Fruit fly (Drosophila melanogaster) whole organism, embryonic: ENCODE results near the gene Glyat.
A peak's percentile ranks its signal among the peaks of the same experiment; 100 is the strongest.

Source experiments
- Ada2b ChIP-seq: fragments of 200-800 bp; sonication (Bioruptor generic); IDR thresholded peaks from 2 replicates; pipeline ENCODE4 v1.3.6; 2022; ENCODE audit warnings: missing biosample characterization, missing genetic modification characterization
- C15 ChIP-seq: fragments of 200-800 bp; sonication (Bioruptor generic); IDR thresholded peaks from 3 replicates; pipeline ENCODE4 v1.3.6; 2022; ENCODE audit warnings: missing biosample characterization, missing genetic modification characterization
- CG10267 ChIP-seq: fragments of 200-800 bp; sonication (Bioruptor generic); optimal IDR thresholded peaks from 2 replicates; lab custom pipeline; 2018; ENCODE audit warnings: missing biosample characterization, mild to moderate bottlenecking, missing genetic modification characterization, moderate library complexity
- CG10274 ChIP-seq: fragments of 200-800 bp; sonication (Bioruptor generic); optimal IDR thresholded peaks from 3 replicates; lab custom pipeline; 2017; ENCODE audit warnings: missing biosample characterization, mild to moderate bottlenecking, missing genetic modification characterization
- CG10431 ChIP-seq: fragments of 200-800 bp; sonication (Bioruptor generic); optimal IDR thresholded peaks from 3 replicates; lab custom pipeline; 2018; ENCODE audit warnings: missing biosample characterization, mild to moderate bottlenecking, missing genetic modification characterization
- CG10543 ChIP-seq: fragments of 200-800 bp; sonication (Bioruptor generic); optimal IDR thresholded peaks from 3 replicates; lab custom pipeline; 2017; ENCODE audit warnings: missing biosample characterization, mild to moderate bottlenecking, missing genetic modification characterization, moderate library complexity
- CG11456 ChIP-seq: fragments of 200-800 bp; sonication (Bioruptor generic); IDR thresholded peaks from 3 replicates; pipeline ENCODE4 v1.3.6; 2022; ENCODE audit warnings: missing biosample characterization, missing genetic modification characterization
- CG11504 ChIP-seq: fragments of 200-800 bp; sonication (Bioruptor generic); optimal IDR thresholded peaks from 3 replicates; lab custom pipeline; 2019; ENCODE audit warnings: missing biosample characterization, mild to moderate bottlenecking, missing genetic modification characterization, moderate library complexity
- CG1233 ChIP-seq: fragments of 200-800 bp; sonication (Bioruptor generic); optimal IDR thresholded peaks from 4 replicates; lab custom pipeline; 2018; ENCODE audit warnings: missing biosample characterization, mild to moderate bottlenecking, missing genetic modification characterization
- CG13894 ChIP-seq: fragments of 200-800 bp; sonication (Bioruptor generic); optimal IDR thresholded peaks from 3 replicates; lab custom pipeline; 2018; ENCODE audit warnings: missing biosample characterization, mild to moderate bottlenecking, missing genetic modification characterization, moderate library complexity
- CG14441 ChIP-seq: fragments of 200-800 bp; sonication (Bioruptor generic); IDR thresholded peaks from 2 replicates; pipeline ENCODE4 v1.3.6; 2022; ENCODE audit warnings: missing biosample characterization, missing genetic modification characterization
- CG14710 ChIP-seq: fragments of 200-800 bp; sonication (Bioruptor generic); optimal IDR thresholded peaks from 3 replicates; lab custom pipeline; 2019; ENCODE audit warnings: missing biosample characterization, mild to moderate bottlenecking, missing genetic modification characterization, moderate library complexity
- CG17361 ChIP-seq: fragments of 200-800 bp; sonication (Bioruptor generic); IDR thresholded peaks from 3 replicates; pipeline ENCODE4 v1.3.6; 2022; ENCODE audit warnings: missing biosample characterization, missing genetic modification characterization
- CG17612 ChIP-seq: fragments of 200-800 bp; sonication (Bioruptor generic); IDR thresholded peaks from 2 replicates; pipeline ENCODE4 v1.3.6; 2022; ENCODE audit warnings: missing biosample characterization, missing genetic modification characterization
- CG18262 ChIP-seq: fragments of 200-800 bp; optimal IDR thresholded peaks from 3 replicates; lab custom pipeline; 2019; ENCODE audit warnings: missing biosample characterization, mild to moderate bottlenecking, missing genetic modification characterization, moderate library complexity
- CG2202 ChIP-seq: fragments of 200-800 bp; sonication (Bioruptor generic); optimal IDR thresholded peaks from 2 replicates; lab custom pipeline; 2018; ENCODE audit warnings: missing biosample characterization, mild to moderate bottlenecking, missing genetic modification characterization
- CG31441 ChIP-seq: fragments of 200-800 bp; sonication (Bioruptor generic); IDR thresholded peaks from 2 replicates; pipeline ENCODE4 v1.3.6; 2022; ENCODE audit warnings: missing biosample characterization, missing genetic modification characterization
- CG6791 ChIP-seq: fragments of 200-800 bp; sonication (Bioruptor generic); IDR thresholded peaks from 3 replicates; pipeline ENCODE4 v1.3.6; 2022; ENCODE audit warnings: missing biosample characterization, missing genetic modification characterization; ENCODE audit not compliant: partially characterized antibody
- CG7556 ChIP-seq: fragments of 200-800 bp; sonication (Bioruptor generic); optimal IDR thresholded peaks from 2 replicates; lab custom pipeline; 2017; ENCODE audit warnings: missing biosample characterization, mild to moderate bottlenecking, missing genetic modification characterization
- CG7963 ChIP-seq: fragments of 200-800 bp; sonication (Bioruptor generic); IDR thresholded peaks from 3 replicates; pipeline ENCODE4 v1.3.6; 2022; ENCODE audit warnings: missing biosample characterization, missing genetic modification characterization; ENCODE audit not compliant: partially characterized antibody
- CG8924 ChIP-seq: fragments of 200-800 bp; optimal IDR thresholded peaks from 3 replicates; lab custom pipeline; 2019; ENCODE audit warnings: missing biosample characterization, mild to moderate bottlenecking, missing genetic modification characterization, moderate library complexity
- CHES-1-like ChIP-seq: fragments of 200-800 bp; sonication (Bioruptor generic); optimal IDR thresholded peaks from 2 replicates; lab custom pipeline; 2016; ENCODE audit warnings: missing biosample characterization, missing genetic modification characterization
- Dll ChIP-seq: fragments of 200-800 bp; sonication (Bioruptor generic); IDR thresholded peaks from 4 replicates; pipeline ENCODE4 v1.3.6; 2022; ENCODE audit warnings: missing biosample characterization, missing genetic modification characterization; ENCODE audit not compliant: partially characterized antibody
- Eip74EF ChIP-seq, 2 experiments: fragments of 200-800 bp in 1 of 2; fragments of >200 bp in 1 of 2; sonication (Bioruptor generic) in 1 of 2; optimal IDR thresholded peaks; 2 replicates each; lab custom pipeline; 2017 to 2019; ENCODE audit warnings: missing biosample characterization in 2 of 2, missing genetic modification characterization in 2 of 2, mild to moderate bottlenecking in 1 of 2, moderate library complexity in 1 of 2
- GATAe ChIP-seq: fragments of 200-800 bp; sonication (Bioruptor generic); conservative IDR thresholded peaks from 2 replicates; pipeline ENCODE4 v1.3.6; 2022; ENCODE audit warnings: missing biosample characterization, missing genetic modification characterization
- HHEX ChIP-seq: fragments of 200-800 bp; sonication (Bioruptor generic); optimal IDR thresholded peaks from 3 replicates; lab custom pipeline; 2017; ENCODE audit warnings: missing biosample characterization, mild to moderate bottlenecking, missing genetic modification characterization, missing genetic modification reagents
- Hsf ChIP-seq: fragments of 200-800 bp; sonication (Bioruptor generic); optimal IDR thresholded peaks from 3 replicates; lab custom pipeline; 2016; ENCODE audit warnings: missing biosample characterization, missing genetic modification characterization
- Kr ChIP-seq: fragments of 200-800 bp; sonication (Bioruptor generic); optimal IDR thresholded peaks from 2 replicates; lab custom pipeline; 2017; ENCODE audit warnings: missing biosample characterization, mild to moderate bottlenecking, missing genetic modification characterization
- Lim3 ChIP-seq: fragments of 200-800 bp; sonication (Bioruptor generic); IDR thresholded peaks from 2 replicates; pipeline ENCODE4 v1.3.6; 2022; ENCODE audit warnings: missing biosample characterization, missing genetic modification characterization
- MBD-R2 ChIP-seq: fragments of 200-800 bp; sonication (Bioruptor generic); IDR thresholded peaks from 2 replicates; pipeline ENCODE4 v1.3.6; 2022; ENCODE audit warnings: missing biosample characterization, missing genetic modification characterization
- Rfx ChIP-seq: fragments of 200-800 bp; sonication (Bioruptor generic); IDR thresholded peaks from 2 replicates; pipeline ENCODE4 v1.3.6; 2022; ENCODE audit warnings: missing biosample characterization, missing genetic modification characterization
- Trl ChIP-seq, 3 experiments: fragments of >200 bp in 2 of 3; fragments of 200-800 bp in 1 of 3; sonication (Bioruptor generic) in 1 of 3; optimal IDR thresholded peaks; 2 replicates in 1 of 3; 3 replicates in 2 of 3; lab custom pipeline; 2016 to 2017; ENCODE audit warnings: missing biosample characterization in 1 of 3, missing genetic modification characterization in 1 of 3
- amos ChIP-seq: fragments of 200-800 bp; sonication (Bioruptor generic); IDR thresholded peaks from 2 replicates; pipeline ENCODE4 v1.3.6; 2022; ENCODE audit warnings: missing biosample characterization, missing genetic modification characterization; ENCODE audit not compliant: partially characterized antibody
- bcd ChIP-seq: fragments of 200-800 bp; sonication (Bioruptor generic); optimal IDR thresholded peaks from 2 replicates; lab custom pipeline; 2017; ENCODE audit warnings: missing biosample characterization, mild to moderate bottlenecking, missing genetic modification characterization
- chm ChIP-seq: fragments of 200-800 bp; sonication (Bioruptor generic); IDR thresholded peaks from 2 replicates; pipeline ENCODE4 v1.3.6; 2022; ENCODE audit warnings: missing biosample characterization, missing genetic modification characterization
- chn ChIP-seq: fragments of 200-800 bp; sonication (Bioruptor generic); optimal IDR thresholded peaks from 2 replicates; lab custom pipeline; 2016; ENCODE audit warnings: missing biosample characterization, missing genetic modification characterization
- eve ChIP-seq, 2 experiments: fragments of >200 bp; optimal IDR thresholded peaks; 2 replicates each; lab custom pipeline; 2017; ENCODE audit warnings: missing biosample characterization in 2 of 2, missing genetic modification characterization in 2 of 2
- exex ChIP-seq: fragments of 200-800 bp; sonication (Bioruptor generic); optimal IDR thresholded peaks from 4 replicates; lab custom pipeline; 2018; ENCODE audit warnings: missing biosample characterization, mild to moderate bottlenecking, missing genetic modification characterization, moderate library complexity
- hb ChIP-seq: fragments of 200-800 bp; sonication (Bioruptor generic); IDR thresholded peaks from 3 replicates; pipeline ENCODE4 v1.3.6; 2022; ENCODE audit warnings: missing biosample characterization, missing genetic modification characterization; ENCODE audit not compliant: partially characterized antibody
- kay ChIP-seq: fragments of 200-800 bp; sonication (Bioruptor generic); optimal IDR thresholded peaks from 2 replicates; lab custom pipeline; 2016; ENCODE audit warnings: missing biosample characterization, missing genetic modification characterization
- mam ChIP-seq: fragments of 200-800 bp; sonication (Bioruptor generic); optimal IDR thresholded peaks from 3 replicates; lab custom pipeline; 2016; ENCODE audit warnings: missing biosample characterization, missing genetic modification characterization
- rib ChIP-seq: fragments of 200-800 bp; sonication (Bioruptor generic); IDR thresholded peaks from 2 replicates; pipeline ENCODE4 v1.3.6; 2022; ENCODE audit warnings: missing biosample characterization, missing genetic modification characterization
- scrt ChIP-seq: fragments of 200-800 bp; sonication (Bioruptor generic); optimal IDR thresholded peaks from 2 replicates; lab custom pipeline; 2018; ENCODE audit warnings: missing biosample characterization, mild to moderate bottlenecking, missing genetic modification characterization, moderate library complexity
- sim ChIP-seq: fragments of 200-800 bp; sonication (Bioruptor generic); IDR thresholded peaks from 2 replicates; pipeline ENCODE4 v1.3.6; 2022; ENCODE audit warnings: missing biosample characterization, missing genetic modification characterization
- sima ChIP-seq: fragments of 200-800 bp; sonication (Bioruptor generic); optimal IDR thresholded peaks from 2 replicates; lab custom pipeline; 2016; ENCODE audit warnings: missing biosample characterization, missing genetic modification characterization
- unpg ChIP-seq: fragments of 200-800 bp; sonication (Bioruptor generic); optimal IDR thresholded peaks from 3 replicates; lab custom pipeline; 2018; ENCODE audit warnings: missing biosample characterization, mild to moderate bottlenecking, missing genetic modification characterization, moderate library complexity

Gene Glyat

dm6 chr2L:7993984-7994854 is 16.2 kb downstream of the Glyat start, which contains the start of gene pes (continued):
- TF ChIP-seq CG10274 (GFP tag; lab: Kevin White, UChicago) (peak; percentile 99), CG2202 (tag; lab: Kevin White, UChicago) (peak; percentile 25), Rfx (GFP tag; lab: Robert Waterston, UW) (peak; percentile 63), chm (GFP tag; lab: Robert Waterston, UW) (peak; percentile 80), Trl (optimal IDR thresholded peaks at IDR 0.05; lab: Kevin White, UChicago) (peak; percentile 78 to 93), Trl (GFP tag; optimal IDR thresholded peaks at IDR 0.05; lab: Kevin White, UChicago) (peak; percentile 92), CG1233 (peak; percentile 86), sim (0 out of 2 replicates have a peak, but pooled peaks have one; percentile 11), CG7963 (0 out of 3 replicates have a peak, but pooled peaks have one; percentile 46), sima (GFP tag; lab: Kevin White, UChicago) (peak; percentile 10), CG18262 (tag; lab: Kevin White, UChicago) (peak; percentile 88), CHES-1-like (no peak), CG7556 (GFP tag; lab: Kevin White, UChicago) (peak; percentile 82), CG10431 (GFP tag; lab: Kevin White, UChicago) (peak; percentile 9), CG17612 (GFP tag; lab: Robert Waterston, UW) (peak; percentile 82), mam (GFP tag; lab: Kevin White, UChicago) (peak; percentile 91), CG17361 (GFP tag; lab: Robert Waterston, UW) (peak; percentile 96), eve (GFP tag; optimal IDR thresholded peaks at IDR 0.05; lab: Kevin White, UChicago) (peak in 1 of 2 experiments; percentile 95), CG11504 (tag; lab: Kevin White, UChicago) (peak; percentile 93), CG6791 (GFP tag; lab: Robert Waterston, UW) (peak; percentile 57; the same call in 2 of the 3 replicates), rib (peak; percentile 57; the same call in 1 of the 2 replicates), amos (GFP tag; lab: Robert Waterston, UW) (no peak; the same call in 1 of the 2 replicates), CG11456 (GFP tag; lab: Robert Waterston, UW) (0 out of 3 replicates have a peak, but pooled peaks have one; percentile 19), chn (peak; percentile 53), Kr (GFP tag; lab: Kevin White, UChicago) (peak; percentile 34), kay (GFP tag; lab: Kevin White, UChicago) (peak; percentile 92), unpg (peak; percentile 84), CG14441 (peak; percentile 91), C15 (GFP tag; lab: Robert Waterston, UW) (peak; percentile 79), Ada2b (peak; percentile 89), Hsf (GFP tag; lab: Kevin White, UChicago) (peak; percentile 94), HHEX (peak; percentile 93)

DNA sequence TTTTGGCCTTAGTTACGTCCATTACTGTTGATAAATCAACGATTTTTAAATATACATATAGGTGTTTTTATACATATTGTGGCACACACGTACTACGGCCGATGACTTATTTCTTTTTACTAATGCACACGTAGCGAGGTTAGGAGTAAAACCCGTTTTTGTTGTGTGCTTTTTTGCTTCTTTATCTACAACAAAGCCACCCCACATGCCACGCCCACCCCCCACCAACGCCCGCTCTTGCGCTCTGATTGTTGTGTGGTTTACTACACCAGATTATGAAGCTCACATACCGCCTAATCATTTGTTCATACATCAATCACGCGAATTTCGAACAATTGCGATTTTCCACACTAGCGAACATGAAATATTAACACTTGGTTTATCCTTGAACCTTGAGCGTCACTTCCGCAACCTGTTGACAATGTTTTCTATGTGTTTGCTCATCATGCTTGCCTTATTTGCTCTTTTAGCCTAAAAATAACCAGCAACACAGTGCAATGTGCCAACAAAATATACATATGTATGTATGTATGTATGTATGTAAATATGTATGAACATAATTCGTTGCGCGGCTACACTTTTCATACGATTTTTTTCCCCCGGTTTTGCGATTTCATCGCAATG is 17.3 kb downstream of the Glyat start:
- TF ChIP-seq Lim3 (GFP tag; lab: Robert Waterston, UW): no peak
- TF ChIP-seq CG31441 (GFP tag; lab: Robert Waterston, UW): no peak
- no peak for TF ChIP-seq hb (GFP tag; lab: Robert Waterston, UW)
- TF ChIP-seq CG10267 (tag; lab: Kevin White, UChicago): no peak
- TF ChIP-seq Dll (GFP tag; lab: Robert Waterston, UW): no peak
- peak; percentile 60 for TF ChIP-seq CG10543 (GFP tag; lab: Kevin White, UChicago)
- TF ChIP-seq Eip74EF (GFP tag; optimal IDR thresholded peaks at IDR 0.05; lab: Kevin White, UChicago): peak in 1 of 2 experiments; percentile 50
- no peak for TF ChIP-seq CG8924 (tag; lab: Kevin White, UChicago)
- TF ChIP-seq Trl (optimal IDR thresholded peaks at IDR 0.05; lab: Kevin White, UChicago): peak in 1 of 2 experiments; percentile 21
- no peak for TF ChIP-seq Trl (GFP tag; optimal IDR thresholded peaks at IDR 0.05; lab: Kevin White, UChicago)
- TF ChIP-seq CG13894 (tag; lab: Kevin White, UChicago): no peak
- peak; percentile 49 for TF ChIP-seq exex (tag; lab: Kevin White, UChicago)
- peak in 1 of 2 experiments; percentile 45 for TF ChIP-seq eve (GFP tag; optimal IDR thresholded peaks at IDR 0.05; lab: Kevin White, UChicago)
- no peak for TF ChIP-seq bcd (GFP tag; lab: Kevin White, UChicago)
- TF ChIP-seq CG14710 (tag; lab: Kevin White, UChicago): no peak
- TF ChIP-seq scrt (GFP tag; lab: Kevin White, UChicago): peak; percentile 64
- no peak for TF ChIP-seq mam (GFP tag; lab: Kevin White, UChicago)
- TF ChIP-seq MBD-R2 (GFP tag; lab: Robert Waterston, UW): no peak
- TF ChIP-seq GATAe (GFP tag; lab: Robert Waterston, UW): 0 out of 2 replicates have a peak, but pooled peaks have one; percentile 31
